Fruit fly (Drosophila melanogaster): ENCODE results near the gene Mnt.

Mnt gene

DNA sequence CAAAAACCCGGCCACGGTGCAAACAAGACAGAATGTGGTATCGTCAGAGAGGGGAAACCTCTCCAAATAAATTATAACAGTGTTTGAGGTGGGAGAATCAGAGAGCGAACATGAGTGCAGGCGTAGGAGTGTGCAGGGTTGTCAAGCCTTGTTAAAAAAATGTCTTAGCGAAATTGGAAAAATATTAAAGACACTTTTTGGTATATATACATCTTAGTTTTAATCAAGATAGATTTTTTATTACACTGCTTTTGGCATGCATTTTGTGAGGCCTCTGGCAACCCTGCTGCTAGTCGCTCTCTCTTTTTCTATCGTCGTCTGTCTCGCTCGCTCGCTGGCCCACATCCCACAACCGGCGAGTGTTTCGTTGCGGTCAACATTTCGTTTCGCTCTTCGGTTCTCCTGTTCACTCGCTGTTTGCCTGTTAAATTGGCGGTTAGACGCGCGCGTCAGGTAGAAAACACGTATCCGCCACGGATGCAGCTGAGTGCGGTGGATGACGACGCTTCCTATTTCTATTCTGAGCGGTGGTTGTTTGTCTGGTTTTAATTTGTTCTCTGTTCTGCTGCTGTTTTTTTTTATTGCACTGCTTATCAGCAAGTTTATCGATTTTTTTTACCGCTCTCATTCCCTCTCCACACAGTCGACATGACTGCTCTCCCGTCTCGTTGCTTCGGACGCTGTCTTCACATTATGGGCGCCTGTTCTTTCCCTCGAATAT is 70.6 kb downstream of the Mnt start (continued):
- TF ChIP-seq chinmo (GFP tag; IDR thresholded peaks at IDR 0.05; ENCODE audit: partially characterized antibody) (peak; percentile 99), ATbp (GFP tag; optimal IDR thresholded peaks at IDR 0.05) (peak; percentile 100), psq (GFP tag; optimal IDR thresholded peaks at IDR 0.05) (peak; percentile 96), tup (GFP tag; optimal IDR thresholded peaks at IDR 0.05) (peak; percentile 99), CG43689 (GFP tag; IDR thresholded peaks at IDR 0.05) (peak; percentile 99), peb (GFP tag; IDR thresholded peaks at IDR 0.05) (peak; percentile 99), cato (GFP tag; optimal IDR thresholded peaks at IDR 0.05; ENCODE audit: borderline replicate concordance) (peak; percentile 99), Jarid2 (GFP tag; optimal IDR thresholded peaks at IDR 0.05) (peak; percentile 96), CG4424 (GFP tag; optimal IDR thresholded peaks at IDR 0.05) (peak; percentile 100), HmgD (GFP tag; optimal IDR thresholded peaks at IDR 0.05) (peak; percentile 99), E2f2 (GFP tag; IDR thresholded peaks at IDR 0.05) (peak; percentile 92), Bdp1 (GFP tag; optimal IDR thresholded peaks at IDR 0.05) (peak; percentile 95), run (tag; optimal IDR thresholded peaks at IDR 0.05) (peak; percentile 99), CG31224 (GFP tag; IDR thresholded peaks at IDR 0.05) (peak; percentile 100), CG3281 (GFP tag; optimal IDR thresholded peaks at IDR 0.05) (peak; percentile 99), CG9797 (GFP tag; optimal IDR thresholded peaks at IDR 0.05) (peak; percentile 72), shn (GFP tag; optimal IDR thresholded peaks at IDR 0.05) (peak; percentile 98), cg (GFP tag; optimal IDR thresholded peaks at IDR 0.05) (peak; percentile 17), Elba2 (GFP tag; optimal IDR thresholded peaks at IDR 0.05) (peak; percentile 96), CG11247 (GFP tag; IDR thresholded peaks at IDR 0.05) (peak; percentile 100), gsb (GFP tag; IDR thresholded peaks at IDR 0.05) (peak; percentile 99), tap (tag; optimal IDR thresholded peaks at IDR 0.05) (peak; percentile 99), CG5245 (GFP tag; optimal IDR thresholded peaks at IDR 0.05) (peak; percentile 100), br (optimal IDR thresholded peaks at IDR 0.05) (no peak), CG6791 (GFP tag; IDR thresholded peaks at IDR 0.05; ENCODE audit: partially characterized antibody) (peak; percentile 37; the same call in 1 of the 3 replicates), CG14014 (GFP tag; IDR thresholded peaks at IDR 0.05) (peak; percentile 100), CG15269 (tag; optimal IDR thresholded peaks at IDR 0.05) (peak; percentile 100), Ravus (GFP tag; IDR thresholded peaks at IDR 0.05) (peak; percentile 98), Hmr (GFP tag; optimal IDR thresholded peaks at IDR 0.05) (peak; percentile 100), ttk (GFP tag; IDR thresholded peaks at IDR 0.05) (peak; percentile 100), CG17385 (GFP tag; optimal IDR thresholded peaks at IDR 0.05) (peak; percentile 99), CG17361 (GFP tag; IDR thresholded peaks at IDR 0.05) (peak; percentile 99), CG11696 (GFP tag; IDR thresholded peaks at IDR 0.05) (peak; percentile 98), CG32532 (GFP tag; IDR thresholded peaks at IDR 0.05) (peak; percentile 100), CG7556 (GFP tag; optimal IDR thresholded peaks at IDR 0.05) (peak; percentile 100), CG3163 (GFP tag; optimal IDR thresholded peaks at IDR 0.05) (peak; percentile 94), CkIIα-i1 (GFP tag; IDR thresholded peaks at IDR 0.05) (peak; percentile 95), onecut (GFP tag; IDR thresholded peaks at IDR 0.05) (peak; percentile 99), Mad (GFP tag; optimal IDR thresholded peaks at IDR 0.05) (peak; percentile 99), HLH4C (GFP tag; IDR thresholded peaks at IDR 0.05; ENCODE audit: partially characterized antibody) (peak; percentile 49; the same call in 2 of the 3 replicates), CG17829 (tag; optimal IDR thresholded peaks at IDR 0.05) (peak; percentile 100), CG34224 (GFP tag; IDR thresholded peaks at IDR 0.05; ENCODE audit: partially characterized antibody) (peak; percentile 41), lab (GFP tag; optimal IDR thresholded peaks at IDR 0.05) (peak; percentile 100), CG5180 (GFP tag; optimal IDR thresholded peaks at IDR 0.05) (peak; percentile 95), seq (GFP tag; IDR thresholded peaks at IDR 0.05) (peak; percentile 99), CG10366 (GFP tag; IDR thresholded peaks at IDR 0.05) (peak; percentile 100), nmo (GFP tag; optimal IDR thresholded peaks at IDR 0.05) (peak; percentile 99), Chrac-16 (GFP tag; optimal IDR thresholded peaks at IDR 0.05) (peak; percentile 100), pum (GFP tag; optimal IDR thresholded peaks at IDR 0.05) (peak; percentile 99), Nf-YA (GFP tag; IDR thresholded peaks at IDR 0.05) (peak; percentile 99)
